Worm (Caenorhabditis elegans) whole organism, L2 larva: ENCODE results near the gene T28D6.5.

ENCODE experiments used
- ceh-82 ChIP-seq: fragments of 150-350 bp; optimal IDR thresholded peaks from 2 replicates; lab custom pipeline; 2014; ENCODE audit warnings: missing biosample characterization, missing genetic modification characterization
- lin-13 ChIP-seq: fragments of 150-350 bp; optimal IDR thresholded peaks from 2 replicates; lab custom pipeline; 2014; ENCODE audit warnings: missing biosample characterization, missing genetic modification reagents, missing genetic modification characterization
- zag-1 ChIP-seq: fragments of 150-350 bp; optimal IDR thresholded peaks from 2 replicates; lab custom pipeline; 2014; ENCODE audit warnings: missing biosample characterization, missing genetic modification characterization

DNA sequence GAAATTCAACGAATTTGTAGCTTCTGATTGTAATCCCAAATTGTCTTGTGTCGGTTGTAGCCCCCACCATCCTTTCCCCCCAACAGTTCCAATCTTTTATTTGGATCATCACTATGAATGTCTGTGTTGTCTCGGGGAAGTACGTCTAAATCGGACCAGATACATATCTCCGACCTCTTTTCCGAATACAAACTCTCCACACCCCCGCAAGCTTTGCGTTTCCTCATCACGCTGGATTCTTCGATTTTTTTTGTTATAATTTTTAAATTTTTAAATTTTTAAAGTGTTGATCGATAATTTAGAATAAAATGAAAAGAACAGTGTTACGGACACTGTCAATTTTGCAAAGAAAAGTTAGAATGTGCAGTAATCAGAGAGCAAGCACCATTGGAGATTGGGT is 48.4 kb downstream of the T28D6.5 start, which contains the start of gene subs-4:
- TF ChIP-seq ceh-82 (no peak), zag-1 (tag; lab: Kevin White, UChicago) (no peak), lin-13 (no peak)
